Fruit fly (Drosophila melanogaster) whole organism, embryonic: ENCODE results near the gene simj.
A peak's percentile ranks its signal among the peaks of the same experiment; 100 is the strongest.

Source experiments
- Bgb ChIP-seq: fragments of 200-800 bp; sonication (Bioruptor generic); IDR thresholded peaks from 2 replicates; pipeline ENCODE4 v1.3.6; 2022; ENCODE audit warnings: missing biosample characterization, missing genetic modification characterization; ENCODE audit not compliant: partially characterized antibody
- Bteb2 ChIP-seq: fragments of 200-800 bp; sonication (Bioruptor generic); optimal IDR thresholded peaks from 2 replicates; lab custom pipeline; 2016; ENCODE audit warnings: missing biosample characterization, missing genetic modification characterization
- CG10267 ChIP-seq: fragments of 200-800 bp; sonication (Bioruptor generic); optimal IDR thresholded peaks from 2 replicates; lab custom pipeline; 2018; ENCODE audit warnings: missing biosample characterization, mild to moderate bottlenecking, missing genetic modification characterization, moderate library complexity
- CG11093 ChIP-seq: fragments of 200-800 bp; sonication (Bioruptor generic); IDR thresholded peaks from 3 replicates; pipeline ENCODE4 v1.3.6; 2022; ENCODE audit warnings: missing biosample characterization, missing genetic modification characterization
- CG11723 ChIP-seq: fragments of 200-800 bp; sonication (Bioruptor generic); optimal IDR thresholded peaks from 2 replicates; lab custom pipeline; 2017; ENCODE audit warnings: missing biosample characterization, mild to moderate bottlenecking, missing genetic modification characterization
- CG12071 ChIP-seq: fragments of 200-800 bp; sonication (Bioruptor generic); optimal IDR thresholded peaks from 3 replicates; lab custom pipeline; 2018; ENCODE audit warnings: missing biosample characterization, mild to moderate bottlenecking, missing genetic modification characterization
- CG14710 ChIP-seq: fragments of 200-800 bp; sonication (Bioruptor generic); optimal IDR thresholded peaks from 3 replicates; lab custom pipeline; 2019; ENCODE audit warnings: missing biosample characterization, mild to moderate bottlenecking, missing genetic modification characterization, moderate library complexity
- CG18011 ChIP-seq: fragments of 200-800 bp; sonication (Bioruptor generic); optimal IDR thresholded peaks from 2 replicates; lab custom pipeline; 2017; ENCODE audit warnings: missing biosample characterization, missing genetic modification characterization, mild to moderate bottlenecking, moderate library complexity, missing genotype
- CG2889 ChIP-seq: fragments of 200-800 bp; sonication (Bioruptor generic); IDR thresholded peaks from 3 replicates; pipeline ENCODE4 v1.3.6; 2022; ENCODE audit warnings: missing biosample characterization, missing genetic modification characterization
- CG30403 ChIP-seq: fragments of 200-800 bp; sonication (Bioruptor generic); optimal IDR thresholded peaks from 3 replicates; lab custom pipeline; 2016; ENCODE audit warnings: missing biosample characterization, missing genetic modification characterization
- CG31388 ChIP-seq: fragments of 200-800 bp; sonication (Bioruptor generic); optimal IDR thresholded peaks from 2 replicates; lab custom pipeline; 2016; ENCODE audit warnings: missing biosample characterization, missing genetic modification characterization
- CG31441 ChIP-seq: fragments of 200-800 bp; sonication (Bioruptor generic); IDR thresholded peaks from 2 replicates; pipeline ENCODE4 v1.3.6; 2022; ENCODE audit warnings: missing biosample characterization, missing genetic modification characterization
- CG3407 ChIP-seq: fragments of 200-800 bp; sonication (Bioruptor generic); optimal IDR thresholded peaks from 2 replicates; lab custom pipeline; 2018; ENCODE audit warnings: missing biosample characterization, mild to moderate bottlenecking, missing genetic modification characterization
- CG4424 ChIP-seq: fragments of 200-800 bp; sonication (Bioruptor generic); optimal IDR thresholded peaks from 3 replicates; lab custom pipeline; 2016; ENCODE audit warnings: missing biosample characterization, missing genetic modification characterization
- CG6654 ChIP-seq: fragments of 200-800 bp; sonication (Bioruptor generic); optimal IDR thresholded peaks from 2 replicates; lab custom pipeline; 2017; ENCODE audit warnings: missing biosample characterization, mild to moderate bottlenecking, missing genetic modification characterization
- CG7271 ChIP-seq: fragments of 200-800 bp; sonication (Bioruptor generic); optimal IDR thresholded peaks from 2 replicates; lab custom pipeline; 2018; ENCODE audit warnings: missing biosample characterization, mild to moderate bottlenecking, missing genetic modification characterization, moderate library complexity
- CG7987 ChIP-seq: fragments of 200-800 bp; sonication (Bioruptor generic); optimal IDR thresholded peaks from 2 replicates; lab custom pipeline; 2018; ENCODE audit warnings: missing biosample characterization, mild to moderate bottlenecking, missing genetic modification characterization, moderate library complexity
- CG8388 ChIP-seq: fragments of 200-800 bp; sonication (Bioruptor generic); optimal IDR thresholded peaks from 2 replicates; lab custom pipeline; 2019; ENCODE audit warnings: missing biosample characterization, mild to moderate bottlenecking, missing genetic modification characterization, moderate library complexity
- CG8765 ChIP-seq: fragments of 200-800 bp; sonication (Bioruptor generic); IDR thresholded peaks from 2 replicates; pipeline ENCODE4 v1.3.6; 2022; ENCODE audit warnings: missing biosample characterization, missing genetic modification characterization
- CG9817 ChIP-seq: fragments of 200-800 bp; sonication (Bioruptor generic); optimal IDR thresholded peaks from 2 replicates; lab custom pipeline; 2018; ENCODE audit warnings: missing biosample characterization, mild to moderate bottlenecking, missing genetic modification characterization, moderate library complexity
- CoRest ChIP-seq: fragments of 200-800 bp; sonication (Bioruptor generic); optimal IDR thresholded peaks from 3 replicates; lab custom pipeline; 2018; ENCODE audit warnings: missing biosample characterization, mild to moderate bottlenecking, missing genetic modification characterization, moderate library complexity
- D19B ChIP-seq: fragments of 200-800 bp; sonication (Bioruptor generic); optimal IDR thresholded peaks from 2 replicates; lab custom pipeline; 2017; ENCODE audit warnings: missing biosample characterization, mild to moderate bottlenecking, missing genetic modification characterization
- Doc2 ChIP-seq: fragments of 200-800 bp; sonication (Bioruptor generic); IDR thresholded peaks from 2 replicates; pipeline ENCODE4 v1.3.6; 2022; ENCODE audit warnings: missing biosample characterization, missing genetic modification characterization
- E2f2 ChIP-seq: fragments of 200-800 bp; sonication (Bioruptor generic); IDR thresholded peaks from 2 replicates; pipeline ENCODE4 v1.3.6; 2022; ENCODE audit warnings: missing biosample characterization, missing genetic modification characterization
- Ets97D ChIP-seq: fragments of 200-800 bp; sonication (Bioruptor generic); optimal IDR thresholded peaks from 3 replicates; lab custom pipeline; 2016; ENCODE audit warnings: missing biosample characterization, missing genetic modification characterization
- Hey ChIP-seq: fragments of 200-800 bp; sonication (Bioruptor generic); optimal IDR thresholded peaks from 3 replicates; lab custom pipeline; 2018; ENCODE audit warnings: missing biosample characterization, mild to moderate bottlenecking, missing genetic modification characterization
- Hr51 ChIP-seq, 2 experiments: fragments of 200-800 bp; sonication (Bioruptor generic); optimal IDR thresholded peaks; 2 replicates in 1 of 2; 3 replicates in 1 of 2; lab custom pipeline; 2016 to 2018; ENCODE audit warnings: missing biosample characterization in 2 of 2, missing genetic modification characterization in 2 of 2, mild to moderate bottlenecking in 1 of 2, moderate library complexity in 1 of 2
- MTF-1 ChIP-seq: fragments of 200-800 bp; sonication (Bioruptor generic); optimal IDR thresholded peaks from 2 replicates; lab custom pipeline; 2018; ENCODE audit warnings: missing biosample characterization, mild to moderate bottlenecking, missing genetic modification characterization, borderline replicate concordance
- Oaz ChIP-seq: fragments of 200-800 bp; sonication (Bioruptor generic); IDR thresholded peaks from 2 replicates; pipeline ENCODE4 v1.3.6; 2022; ENCODE audit warnings: missing biosample characterization, missing genetic modification characterization
- Ptx1 ChIP-seq: fragments of 200-800 bp; sonication (Bioruptor generic); IDR thresholded peaks from 2 replicates; pipeline ENCODE4 v1.3.6; 2022; ENCODE audit warnings: missing biosample characterization, missing genetic modification characterization
- Sry-β ChIP-seq: fragments of 200-800 bp; sonication (Bioruptor generic); optimal IDR thresholded peaks from 2 replicates; lab custom pipeline; 2018; ENCODE audit warnings: missing biosample characterization, mild to moderate bottlenecking, missing genetic modification characterization, moderate library complexity
- Xbp1 ChIP-seq: fragments of 200-800 bp; sonication (Bioruptor generic); optimal IDR thresholded peaks from 3 replicates; lab custom pipeline; 2016; ENCODE audit warnings: missing biosample characterization, mild to moderate bottlenecking, missing genetic modification characterization
- ac ChIP-seq: fragments of 200-800 bp; sonication (Bioruptor generic); optimal IDR thresholded peaks from 3 replicates; lab custom pipeline; 2017; ENCODE audit warnings: missing biosample characterization, mild to moderate bottlenecking, missing genetic modification characterization
- cas ChIP-seq: fragments of 200-800 bp; sonication (Bioruptor generic); IDR thresholded peaks from 2 replicates; pipeline ENCODE4 v1.3.6; 2022; ENCODE audit warnings: missing biosample characterization, missing genetic modification characterization
- chif ChIP-seq, 2 experiments: fragments of 200-800 bp; sonication (Bioruptor generic); optimal IDR thresholded peaks; 3 replicates each; lab custom pipeline; 2016; ENCODE audit warnings: missing biosample characterization in 2 of 2, missing genetic modification characterization in 2 of 2
- dpn ChIP-seq, 2 experiments: fragments of 200-800 bp; sonication (Bioruptor generic); optimal IDR thresholded peaks; 3 replicates each; lab custom pipeline; 2016; ENCODE audit warnings: missing biosample characterization in 2 of 2, missing genetic modification characterization in 2 of 2
- dysf ChIP-seq: fragments of 200-800 bp; sonication (Bioruptor generic); IDR thresholded peaks from 3 replicates; pipeline ENCODE4 v1.3.6; 2022; ENCODE audit warnings: missing biosample characterization, missing genetic modification characterization
- fd96Cb ChIP-seq: fragments of 200-800 bp; sonication (Bioruptor generic); optimal IDR thresholded peaks from 2 replicates; lab custom pipeline; 2018; ENCODE audit warnings: missing biosample characterization, mild to moderate bottlenecking, missing genetic modification characterization, moderate library complexity
- gem ChIP-seq: fragments of 200-800 bp; sonication (Bioruptor generic); optimal IDR thresholded peaks from 2 replicates; lab custom pipeline; 2019; ENCODE audit warnings: missing biosample characterization, mild to moderate bottlenecking, missing genetic modification characterization, moderate library complexity
- gt ChIP-seq: fragments of 200-800 bp; sonication (Bioruptor generic); IDR thresholded peaks from 2 replicates; pipeline ENCODE4 v1.3.6; 2022; ENCODE audit warnings: missing biosample characterization, missing genetic modification characterization
- jumu ChIP-seq: fragments of 200-800 bp; sonication (Bioruptor generic); optimal IDR thresholded peaks from 3 replicates; lab custom pipeline; 2016; ENCODE audit warnings: missing biosample characterization, missing genetic modification characterization
- lab ChIP-seq: fragments of 200-800 bp; sonication (Bioruptor generic); optimal IDR thresholded peaks from 3 replicates; lab custom pipeline; 2017; ENCODE audit warnings: missing biosample characterization, missing genetic modification characterization, mild to moderate bottlenecking, moderate library complexity, missing genetic modification reagents
- p53 ChIP-seq: fragments of 200-800 bp; sonication (Bioruptor generic); optimal IDR thresholded peaks from 2 replicates; lab custom pipeline; 2016; ENCODE audit warnings: missing biosample characterization, missing genetic modification characterization
- pho ChIP-seq: fragments of 200-800 bp; sonication (Bioruptor generic); optimal IDR thresholded peaks from 2 replicates; lab custom pipeline; 2016; ENCODE audit warnings: missing biosample characterization, missing genetic modification characterization
- pros ChIP-seq: fragments of 200-800 bp; sonication (Bioruptor generic); optimal IDR thresholded peaks from 3 replicates; lab custom pipeline; 2019; ENCODE audit warnings: missing biosample characterization, mild to moderate bottlenecking, missing genetic modification characterization, moderate library complexity
- pum ChIP-seq: fragments of 200-800 bp; sonication (Bioruptor generic); optimal IDR thresholded peaks from 2 replicates; lab custom pipeline; 2016; ENCODE audit warnings: missing biosample characterization, missing genetic modification characterization
- ro ChIP-seq: fragments of 200-800 bp; sonication (Bioruptor generic); IDR thresholded peaks from 2 replicates; pipeline ENCODE4 v1.3.6; 2022; ENCODE audit warnings: missing biosample characterization, missing genetic modification characterization
- salm ChIP-seq: fragments of 200-800 bp; sonication (Bioruptor generic); optimal IDR thresholded peaks from 2 replicates; lab custom pipeline; 2018; ENCODE audit warnings: missing biosample characterization, mild to moderate bottlenecking, missing genetic modification characterization
- sd ChIP-seq: fragments of 200-800 bp; sonication (Bioruptor generic); optimal IDR thresholded peaks from 3 replicates; lab custom pipeline; 2018; ENCODE audit warnings: missing biosample characterization, mild to moderate bottlenecking, missing genetic modification characterization, moderate library complexity
- toy ChIP-seq: fragments of 200-800 bp; sonication (Bioruptor generic); IDR thresholded peaks from 2 replicates; pipeline ENCODE4 v1.3.6; 2022; ENCODE audit warnings: missing biosample characterization, missing genetic modification characterization
- vnd ChIP-seq: fragments of 200-800 bp; sonication (Bioruptor generic); IDR thresholded peaks from 3 replicates; pipeline ENCODE4 v1.3.6; 2022; ENCODE audit warnings: missing biosample characterization, missing genetic modification characterization; ENCODE audit not compliant: partially characterized antibody

simj gene

dm6 chr3L:10681814-10682213 lies 17.3 kb downstream of the simj start (continued):
- TF ChIP-seq gem (tag; lab: Kevin White, UChicago) (no peak), salm (tag; lab: Kevin White, UChicago) (no peak), chif (GFP tag; optimal IDR thresholded peaks at IDR 0.05; lab: Kevin White, UChicago) (no peak), Doc2 (GFP tag; lab: Robert Waterston, UW) (no peak), E2f2 (GFP tag; lab: Robert Waterston, UW) (no peak; the same call in 1 of the 2 replicates), vnd (GFP tag; lab: Robert Waterston, UW) (no peak), CG7987 (GFP tag; lab: Kevin White, UChicago) (no peak), CG18011 (GFP tag; lab: Kevin White, UChicago) (no peak), CG11723 (GFP tag; lab: Kevin White, UChicago) (no peak), CG6654 (no peak), sd (tag; lab: Kevin White, UChicago) (no peak), CG14710 (no peak), CoRest (tag; lab: Kevin White, UChicago) (no peak), CG31441 (GFP tag; lab: Robert Waterston, UW) (no peak), Hey (tag; lab: Kevin White, UChicago) (no peak), CG9817 (tag; lab: Kevin White, UChicago) (no peak), D19B (GFP tag; lab: Kevin White, UChicago) (no peak), CG30403 (GFP tag; lab: Kevin White, UChicago) (no peak), fd96Cb (tag; lab: Kevin White, UChicago) (no peak), CG12071 (GFP tag; lab: Kevin White, UChicago) (no peak), CG4424 (GFP tag; lab: Kevin White, UChicago) (no peak), Bgb (GFP tag; lab: Robert Waterston, UW) (peak; percentile 15; the same call in 1 of the 2 replicates), CG7271 (no peak), cas (GFP tag; lab: Robert Waterston, UW) (no peak), CG8765 (GFP tag; lab: Robert Waterston, UW) (no peak), CG8388 (GFP tag; lab: Kevin White, UChicago) (no peak), CG2889 (GFP tag; lab: Robert Waterston, UW) (no peak), lab (no peak), Sry-β (GFP tag; lab: Kevin White, UChicago) (no peak), pho (GFP tag; lab: Kevin White, UChicago) (no peak), dysf (GFP tag; lab: Robert Waterston, UW) (no peak), ro (no peak), CG31388 (no peak), ac (GFP tag; lab: Kevin White, UChicago) (no peak), CG10267 (no peak), CG11093 (GFP tag; lab: Robert Waterston, UW) (no peak), Hr51 (GFP tag; optimal IDR thresholded peaks at IDR 0.05; lab: Kevin White, UChicago) (no peak), pros (GFP tag; lab: Kevin White, UChicago) (no peak), Xbp1 (GFP tag; lab: Kevin White, UChicago) (no peak), Ptx1 (GFP tag; lab: Robert Waterston, UW) (no peak), gt (GFP tag; lab: Robert Waterston, UW) (no peak), jumu (no peak), Ets97D (GFP tag; lab: Kevin White, UChicago) (no peak), pum (GFP tag; lab: Kevin White, UChicago) (no peak), Bteb2 (GFP tag; lab: Kevin White, UChicago) (no peak), MTF-1 (no peak), CG3407 (no peak), dpn (GFP tag; optimal IDR thresholded peaks at IDR 0.05; lab: Kevin White, UChicago) (no peak), p53 (GFP tag; lab: Kevin White, UChicago) (no peak), toy (GFP tag; lab: Robert Waterston, UW) (no peak), Oaz (no peak)
